Fruit fly (Drosophila melanogaster) whole organism, prepupa: ENCODE data around the gene Icmt.

ENCODE experiments used
- CG15336 ChIP-seq: fragments of 200-800 bp; sonication (Bioruptor generic); IDR thresholded peaks from 2 replicates; pipeline ENCODE4 v1.3.6; 2022; ENCODE audit warnings: missing biosample characterization, missing genetic modification characterization
- CG1621 ChIP-seq: fragments of 200-800 bp; sonication (Bioruptor generic); optimal IDR thresholded peaks from 3 replicates; lab custom pipeline; 2018; ENCODE audit warnings: missing biosample characterization, mild to moderate bottlenecking, missing genetic modification characterization
- CG8632 ChIP-seq: fragments of 200-800 bp; sonication (Bioruptor generic); optimal IDR thresholded peaks from 3 replicates; lab custom pipeline; 2016; ENCODE audit warnings: missing biosample characterization, missing genetic modification characterization
- Eip93F ChIP-seq: fragments of 200-800 bp; sonication (Bioruptor generic); optimal IDR thresholded peaks from 2 replicates; lab custom pipeline; 2016; ENCODE audit warnings: missing biosample characterization, mild to moderate bottlenecking, missing genetic modification characterization
- Lpt ChIP-seq: fragments of 200-800 bp; sonication (Bioruptor generic); optimal IDR thresholded peaks from 3 replicates; lab custom pipeline; 2016; ENCODE audit warnings: missing biosample characterization, missing genetic modification characterization
- OdsH ChIP-seq: fragments of 200-800 bp; sonication (Bioruptor generic); optimal IDR thresholded peaks from 3 replicates; lab custom pipeline; 2016; ENCODE audit warnings: missing biosample characterization, missing genetic modification characterization
- dac ChIP-seq: fragments of 200-800 bp; sonication (Bioruptor generic); optimal IDR thresholded peaks from 2 replicates; lab custom pipeline; 2017; ENCODE audit warnings: missing biosample characterization, mild to moderate bottlenecking, missing genetic modification characterization
- spab ChIP-seq: fragments of 200-800 bp; sonication (Bioruptor generic); optimal IDR thresholded peaks from 2 replicates; lab custom pipeline; 2017; ENCODE audit warnings: missing biosample characterization, mild to moderate bottlenecking, missing genetic modification characterization, missing genetic modification reagents
- svp ChIP-seq: fragments of 200-800 bp; sonication (Bioruptor generic); peaks from one replicate; lab custom pipeline; 2016; ENCODE audit warnings: missing biosample characterization, missing genetic modification characterization
- topi ChIP-seq: fragments of 200-800 bp; sonication (Bioruptor generic); optimal IDR thresholded peaks from 3 replicates; lab custom pipeline; 2016; ENCODE audit warnings: missing biosample characterization, missing genetic modification characterization

dm6 chr3L:13030055-13030634 is 12.1 kb downstream of the Icmt start:
- no peak for TF ChIP-seq OdsH
- no peak for TF ChIP-seq dac (GFP tag; lab: Kevin White, UChicago)
- TF ChIP-seq CG1621 (tag; lab: Kevin White, UChicago), result no peak
- TF ChIP-seq svp (GFP tag; lab: Kevin White, UChicago), result peak; percentile 54
- no peak for TF ChIP-seq spab (GFP tag; lab: Kevin White, UChicago)
- TF ChIP-seq Lpt, result no peak
- no peak for TF ChIP-seq CG8632 (GFP tag; lab: Kevin White, UChicago)
- peak; percentile 29 for TF ChIP-seq topi (GFP tag; lab: Kevin White, UChicago)
- no peak for TF ChIP-seq Eip93F (GFP tag; lab: Kevin White, UChicago)
- no peak for TF ChIP-seq CG15336
